Fruit fly (Drosophila melanogaster) whole organism, embryonic: ENCODE measurements around the gene Sema5c.

Source experiments
- B-H1 ChIP-seq: fragments of 200-800 bp; sonication (Bioruptor generic); IDR thresholded peaks from 3 replicates; pipeline ENCODE4 v1.3.6; 2022; ENCODE audit warnings: missing biosample characterization, missing genetic modification characterization
- CG10267 ChIP-seq: fragments of 200-800 bp; sonication (Bioruptor generic); optimal IDR thresholded peaks from 2 replicates; lab custom pipeline; 2018; ENCODE audit warnings: missing biosample characterization, mild to moderate bottlenecking, missing genetic modification characterization, moderate library complexity
- CG10654 ChIP-seq: fragments of 200-800 bp; sonication (Bioruptor generic); optimal IDR thresholded peaks from 2 replicates; lab custom pipeline; 2016; ENCODE audit warnings: missing biosample characterization, missing genetic modification characterization
- CG12071 ChIP-seq: fragments of 200-800 bp; sonication (Bioruptor generic); optimal IDR thresholded peaks from 3 replicates; lab custom pipeline; 2018; ENCODE audit warnings: missing biosample characterization, mild to moderate bottlenecking, missing genetic modification characterization
- CG12236 ChIP-seq: fragments of 200-800 bp; sonication (Bioruptor generic); optimal IDR thresholded peaks from 2 replicates; lab custom pipeline; 2016; ENCODE audit warnings: missing biosample characterization, missing genetic modification characterization
- CG14441 ChIP-seq: fragments of 200-800 bp; sonication (Bioruptor generic); IDR thresholded peaks from 2 replicates; pipeline ENCODE4 v1.3.6; 2022; ENCODE audit warnings: missing biosample characterization, missing genetic modification characterization
- CG1529 ChIP-seq: fragments of 200-800 bp; sonication (Bioruptor generic); optimal IDR thresholded peaks from 3 replicates; lab custom pipeline; 2018; ENCODE audit warnings: missing biosample characterization, missing genetic modification characterization
- CG15696 ChIP-seq: fragments of 200-800 bp; sonication (Bioruptor generic); optimal IDR thresholded peaks from 2 replicates; lab custom pipeline; 2019; ENCODE audit warnings: missing biosample characterization, mild to moderate bottlenecking, missing genetic modification characterization, moderate library complexity
- CG17802 ChIP-seq: fragments of 200-800 bp; sonication (Bioruptor generic); optimal IDR thresholded peaks from 2 replicates; lab custom pipeline; 2018; ENCODE audit warnings: missing biosample characterization, mild to moderate bottlenecking, missing genetic modification characterization, moderate library complexity
- CG18262 ChIP-seq: fragments of 200-800 bp; optimal IDR thresholded peaks from 3 replicates; lab custom pipeline; 2019; ENCODE audit warnings: missing biosample characterization, mild to moderate bottlenecking, missing genetic modification characterization, moderate library complexity
- CG18764 ChIP-seq: fragments of 200-800 bp; sonication (Bioruptor generic); optimal IDR thresholded peaks from 3 replicates; lab custom pipeline; 2016; ENCODE audit warnings: missing biosample characterization, missing genetic modification characterization
- CG32772 ChIP-seq: fragments of 200-800 bp; sonication (Bioruptor generic); IDR thresholded peaks from 2 replicates; pipeline ENCODE4 v1.3.6; 2022; ENCODE audit warnings: missing biosample characterization, missing genetic modification characterization
- CG3847 ChIP-seq: fragments of 200-800 bp; sonication (Bioruptor generic); IDR thresholded peaks from 2 replicates; pipeline ENCODE4 v1.3.6; 2022; ENCODE audit warnings: missing biosample characterization, missing genetic modification characterization
- CG4730 ChIP-seq: fragments of 200-800 bp; sonication (Bioruptor generic); IDR thresholded peaks from 2 replicates; pipeline ENCODE4 v1.3.6; 2022; ENCODE audit warnings: missing biosample characterization, missing genetic modification characterization
- CG6175 ChIP-seq: fragments of 200-800 bp; sonication (Bioruptor generic); IDR thresholded peaks from 3 replicates; pipeline ENCODE4 v1.3.6; 2022; ENCODE audit warnings: missing biosample characterization, missing genetic modification characterization
- CG7786 ChIP-seq: fragments of 200-800 bp; sonication (Bioruptor generic); optimal IDR thresholded peaks from 2 replicates; lab custom pipeline; 2016; ENCODE audit warnings: missing biosample characterization, missing genetic modification characterization
- CG7839 ChIP-seq: fragments of 200-800 bp; sonication (Bioruptor generic); optimal IDR thresholded peaks from 3 replicates; lab custom pipeline; 2018; ENCODE audit warnings: missing biosample characterization, mild to moderate bottlenecking, missing genetic modification characterization, moderate library complexity
- CG7928 ChIP-seq: fragments of 200-800 bp; sonication (Bioruptor generic); optimal IDR thresholded peaks from 2 replicates; lab custom pipeline; 2017; ENCODE audit warnings: missing biosample characterization, mild to moderate bottlenecking, missing genetic modification characterization
- CG8359 ChIP-seq: fragments of 200-800 bp; sonication (Bioruptor generic); optimal IDR thresholded peaks from 2 replicates; lab custom pipeline; 2017; ENCODE audit warnings: missing biosample characterization, mild to moderate bottlenecking, missing genetic modification characterization, borderline replicate concordance
- CG8388 ChIP-seq: fragments of 200-800 bp; sonication (Bioruptor generic); optimal IDR thresholded peaks from 2 replicates; lab custom pipeline; 2019; ENCODE audit warnings: missing biosample characterization, mild to moderate bottlenecking, missing genetic modification characterization, moderate library complexity
- Drgx ChIP-seq: fragments of 200-800 bp; sonication (Bioruptor generic); IDR thresholded peaks from 2 replicates; pipeline ENCODE4 v1.3.6; 2022; ENCODE audit warnings: missing biosample characterization, missing genetic modification characterization
- Jarid2 ChIP-seq: fragments of 200-800 bp; sonication (Bioruptor generic); optimal IDR thresholded peaks from 3 replicates; lab custom pipeline; 2017; ENCODE audit warnings: mild to moderate bottlenecking, missing biosample characterization, missing genetic modification reagents, missing genetic modification characterization
- Lim3 ChIP-seq: fragments of 200-800 bp; sonication (Bioruptor generic); IDR thresholded peaks from 2 replicates; pipeline ENCODE4 v1.3.6; 2022; ENCODE audit warnings: missing biosample characterization, missing genetic modification characterization
- Meics ChIP-seq: fragments of 200-800 bp; sonication (Bioruptor generic); optimal IDR thresholded peaks from 2 replicates; lab custom pipeline; 2017; ENCODE audit warnings: missing biosample characterization, mild to moderate bottlenecking, missing genetic modification characterization
- Ptx1 ChIP-seq: fragments of 200-800 bp; sonication (Bioruptor generic); IDR thresholded peaks from 2 replicates; pipeline ENCODE4 v1.3.6; 2022; ENCODE audit warnings: missing biosample characterization, missing genetic modification characterization
- Ssrp ChIP-seq: fragments of 200-800 bp; sonication (Bioruptor generic); optimal IDR thresholded peaks from 2 replicates; lab custom pipeline; 2018; ENCODE audit warnings: missing biosample characterization, mild to moderate bottlenecking, missing genetic modification characterization, moderate library complexity
- Xrp1 ChIP-seq: fragments of 200-800 bp; sonication (Bioruptor generic); IDR thresholded peaks from 2 replicates; pipeline ENCODE4 v1.3.6; 2022; ENCODE audit warnings: missing biosample characterization, missing genetic modification characterization
- YL-1 ChIP-seq: fragments of 200-800 bp; sonication (Bioruptor generic); optimal IDR thresholded peaks from 3 replicates; lab custom pipeline; 2017; ENCODE audit warnings: missing biosample characterization, mild to moderate bottlenecking, missing genetic modification characterization
- cato ChIP-seq: fragments of 200-800 bp; sonication (Bioruptor generic); optimal IDR thresholded peaks from 2 replicates; lab custom pipeline; 2016; ENCODE audit warnings: missing biosample characterization, missing genetic modification characterization, borderline replicate concordance
- chif ChIP-seq, 2 experiments: fragments of 200-800 bp; sonication (Bioruptor generic); optimal IDR thresholded peaks; 3 replicates each; lab custom pipeline; 2016; ENCODE audit warnings: missing biosample characterization in 2 of 2, missing genetic modification characterization in 2 of 2
- corto ChIP-seq: fragments of 200-800 bp; sonication (Bioruptor generic); optimal IDR thresholded peaks from 2 replicates; lab custom pipeline; 2016; ENCODE audit warnings: missing biosample characterization, mild to moderate bottlenecking, missing genetic modification characterization, moderate library complexity
- croc ChIP-seq: fragments of 200-800 bp; sonication (Bioruptor generic); conservative IDR thresholded peaks from 3 replicates; pipeline ENCODE4 v1.3.6; 2022; ENCODE audit warnings: missing biosample characterization, missing genetic modification characterization
- dm ChIP-seq: fragments of 200-800 bp; sonication (Bioruptor generic); optimal IDR thresholded peaks from 3 replicates; lab custom pipeline; 2016; ENCODE audit warnings: missing biosample characterization, missing genetic modification characterization
- dmrt11E ChIP-seq: fragments of 200-800 bp; sonication (Bioruptor generic); optimal IDR thresholded peaks from 3 replicates; lab custom pipeline; 2018; ENCODE audit warnings: missing biosample characterization, mild to moderate bottlenecking, missing genetic modification characterization, moderate library complexity
- en ChIP-seq: fragments of 200-800 bp; sonication (Bioruptor generic); optimal IDR thresholded peaks from 2 replicates; lab custom pipeline; 2016; ENCODE audit warnings: missing biosample characterization, missing genetic modification characterization
- fd3F ChIP-seq: fragments of 200-800 bp; sonication (Bioruptor generic); optimal IDR thresholded peaks from 2 replicates; lab custom pipeline; 2018; ENCODE audit warnings: missing biosample characterization, mild to moderate bottlenecking, missing genetic modification characterization, moderate library complexity
- fd64A ChIP-seq: fragments of 200-800 bp; sonication (Bioruptor generic); optimal IDR thresholded peaks from 3 replicates; lab custom pipeline; 2018; ENCODE audit warnings: missing biosample characterization, mild to moderate bottlenecking, missing genetic modification characterization
- gcm2 ChIP-seq: fragments of 200-800 bp; sonication (Bioruptor generic); optimal IDR thresholded peaks from 2 replicates; lab custom pipeline; 2016; ENCODE audit warnings: missing biosample characterization, missing genetic modification characterization
- her ChIP-seq: fragments of 200-800 bp; sonication (Bioruptor generic); optimal IDR thresholded peaks from 2 replicates; lab custom pipeline; 2016; ENCODE audit warnings: missing biosample characterization, missing genetic modification characterization
- ind ChIP-seq: fragments of 200-800 bp; sonication (Bioruptor generic); optimal IDR thresholded peaks from 3 replicates; lab custom pipeline; 2016; ENCODE audit warnings: missing biosample characterization, missing genetic modification characterization
- lab ChIP-seq: fragments of 200-800 bp; sonication (Bioruptor generic); optimal IDR thresholded peaks from 3 replicates; lab custom pipeline; 2017; ENCODE audit warnings: missing biosample characterization, missing genetic modification characterization, mild to moderate bottlenecking, moderate library complexity, missing genetic modification reagents
- lmd ChIP-seq: fragments of 200-800 bp; sonication (Bioruptor generic); IDR thresholded peaks from 2 replicates; pipeline ENCODE4 v1.3.6; 2022; ENCODE audit warnings: missing biosample characterization, missing genetic modification characterization
- lola ChIP-seq, 3 experiments: fragments of >200 bp in 2 of 3; fragments of 200-800 bp in 1 of 3; sonication (Bioruptor generic) in 1 of 3; optimal IDR thresholded peaks; 2 replicates each; lab custom pipeline; 2017 to 2019; ENCODE audit warnings: missing biosample characterization in 3 of 3, missing genetic modification characterization in 3 of 3, mild to moderate bottlenecking in 1 of 3, moderate library complexity in 1 of 3
- sens-2 ChIP-seq: fragments of 200-800 bp; sonication (Bioruptor generic); IDR thresholded peaks from 2 replicates; pipeline ENCODE4 v1.3.6; 2022; ENCODE audit warnings: missing biosample characterization, missing genetic modification characterization
- seq ChIP-seq: fragments of 200-800 bp; sonication (Bioruptor generic); IDR thresholded peaks from 2 replicates; pipeline ENCODE4 v1.3.6; 2022; ENCODE audit warnings: missing biosample characterization, missing genetic modification characterization
- ssp ChIP-seq: fragments of 200-800 bp; sonication (Bioruptor generic); IDR thresholded peaks from 2 replicates; pipeline ENCODE4 v1.3.6; 2022; ENCODE audit warnings: missing biosample characterization, missing genetic modification characterization
- stwl ChIP-seq: fragments of 200-800 bp; sonication (Bioruptor generic); optimal IDR thresholded peaks from 3 replicates; lab custom pipeline; 2018; ENCODE audit warnings: missing biosample characterization, mild to moderate bottlenecking, missing genetic modification characterization, moderate library complexity
- sug ChIP-seq: fragments of 200-800 bp; optimal IDR thresholded peaks from 2 replicates; lab custom pipeline; 2019; ENCODE audit warnings: missing biosample characterization, mild to moderate bottlenecking, missing genetic modification characterization, moderate library complexity
- tin ChIP-seq: fragments of 200-800 bp; sonication (Bioruptor generic); optimal IDR thresholded peaks from 3 replicates; lab custom pipeline; 2016; ENCODE audit warnings: missing biosample characterization, missing genetic modification characterization
- tx ChIP-seq: fragments of 200-800 bp; sonication (Bioruptor generic); optimal IDR thresholded peaks from 2 replicates; lab custom pipeline; 2016; ENCODE audit warnings: missing biosample characterization, missing genetic modification characterization
- unpg ChIP-seq: fragments of 200-800 bp; sonication (Bioruptor generic); optimal IDR thresholded peaks from 3 replicates; lab custom pipeline; 2018; ENCODE audit warnings: missing biosample characterization, mild to moderate bottlenecking, missing genetic modification characterization, moderate library complexity

Gene Sema5c

DNA sequence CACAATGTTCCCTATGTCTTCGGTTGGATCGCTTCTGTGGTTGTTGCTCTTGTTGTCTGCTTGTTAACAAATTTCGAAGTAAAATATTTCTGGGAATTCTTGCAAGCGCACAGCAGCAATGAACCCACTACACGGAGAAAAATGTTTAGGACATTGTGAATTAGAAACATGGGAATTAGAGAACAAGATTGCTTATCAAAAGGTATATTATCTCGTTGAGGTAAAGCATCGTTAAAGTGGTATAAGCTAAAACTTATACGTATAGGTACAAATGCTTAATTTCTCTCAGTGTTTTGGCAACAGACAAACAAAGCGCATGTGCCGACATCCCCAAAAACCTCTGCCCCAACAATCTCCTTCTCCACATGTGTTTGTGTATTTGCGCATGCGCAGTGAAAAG is 27.9 kb downstream of the Sema5c start (continued):
- peak; percentile 57 for TF ChIP-seq dmrt11E (tag; lab: Kevin White, UChicago)
- TF ChIP-seq CG7786 (GFP tag; lab: Kevin White, UChicago), result no peak
- TF ChIP-seq Lim3, result no peak
- TF ChIP-seq her, result peak; percentile 57
- TF ChIP-seq dm (GFP tag; lab: Kevin White, UChicago), result no peak
- TF ChIP-seq CG6175 (GFP tag; lab: Robert Waterston, UW), result no peak
- 0 out of 2 replicates have a peak, but pooled peaks have one; percentile 22 for TF ChIP-seq CG14441 (GFP tag; lab: Robert Waterston, UW)
- TF ChIP-seq chif (GFP tag; optimal IDR thresholded peaks at IDR 0.05; lab: Kevin White, UChicago), result peak; percentile 32 to 48
- TF ChIP-seq Jarid2, result no peak
- peak; percentile 44 for TF ChIP-seq lmd (GFP tag; lab: Robert Waterston, UW)
- TF ChIP-seq sug (tag; lab: Kevin White, UChicago), result no peak
- peak; percentile 16 for TF ChIP-seq ind
- no peak for TF ChIP-seq CG12236 (GFP tag; lab: Kevin White, UChicago)
- TF ChIP-seq cato, result no peak
- TF ChIP-seq CG4730 (GFP tag; lab: Robert Waterston, UW), result peak; percentile 29; the same call in 1 of the 2 replicates
- TF ChIP-seq CG3847 (GFP tag; lab: Robert Waterston, UW), result no peak
- TF ChIP-seq Xrp1 (GFP tag; lab: Robert Waterston, UW), result peak; percentile 63
- TF ChIP-seq corto (GFP tag; lab: Kevin White, UChicago), result peak; percentile 91
- TF ChIP-seq CG32772 (GFP tag; lab: Robert Waterston, UW), result peak; percentile 54; the same call in 1 of the 2 replicates
- no peak for TF ChIP-seq CG7928 (GFP tag; lab: Kevin White, UChicago)
- no peak for TF ChIP-seq gcm2 (GFP tag; lab: Kevin White, UChicago)
- peak; percentile 56 for TF ChIP-seq CG8359 (GFP tag; lab: Kevin White, UChicago)
- TF ChIP-seq fd64A (GFP tag; lab: Kevin White, UChicago), result peak; percentile 35
- peak; percentile 61 for TF ChIP-seq CG10267 (tag; lab: Kevin White, UChicago)
- TF ChIP-seq CG17802 (tag; lab: Kevin White, UChicago), result no peak
- peak; percentile 32 for TF ChIP-seq Ssrp (tag; lab: Kevin White, UChicago)
- TF ChIP-seq unpg (GFP tag; lab: Kevin White, UChicago), result peak; percentile 68
- peak; percentile 52 for TF ChIP-seq CG18262
- peak; percentile 70 for TF ChIP-seq tin (GFP tag; lab: Kevin White, UChicago)
- TF ChIP-seq croc (GFP tag; lab: Robert Waterston, UW), result no peak; the same call in 2 of the 3 replicates
- TF ChIP-seq CG7839, result peak; percentile 34
- TF ChIP-seq CG1529 (GFP tag; lab: Kevin White, UChicago), result peak; percentile 19
- peak; percentile 11; the same call in 1 of the 3 replicates for TF ChIP-seq B-H1 (GFP tag; lab: Robert Waterston, UW)
- TF ChIP-seq Meics, result no peak
- peak; percentile 65 for TF ChIP-seq CG8388 (GFP tag; lab: Kevin White, UChicago)
- no peak for TF ChIP-seq CG12071 (GFP tag; lab: Kevin White, UChicago)
- peak; percentile 30 for TF ChIP-seq CG18764 (GFP tag; lab: Kevin White, UChicago)
- TF ChIP-seq seq (GFP tag; lab: Robert Waterston, UW), result no peak
- TF ChIP-seq en (GFP tag; lab: Kevin White, UChicago), result peak; percentile 58
- TF ChIP-seq fd3F (GFP tag; lab: Kevin White, UChicago), result no peak
- peak; percentile 7 for TF ChIP-seq lab (GFP tag; lab: Kevin White, UChicago)
- TF ChIP-seq CG15696 (tag; lab: Kevin White, UChicago), result peak; percentile 4
- 0 out of 2 replicates have a peak, but pooled peaks have one; percentile 6 for TF ChIP-seq ssp
- no peak for TF ChIP-seq sens-2 (GFP tag; lab: Robert Waterston, UW)
- TF ChIP-seq CG10654, result peak; percentile 22
- no peak for TF ChIP-seq tx (GFP tag; lab: Kevin White, UChicago)
- TF ChIP-seq stwl (tag; lab: Kevin White, UChicago), result peak; percentile 19
- peak in 1 of 3 experiments; percentile 40 for TF ChIP-seq lola (GFP tag; optimal IDR thresholded peaks at IDR 0.05; lab: Kevin White, UChicago)
- peak; percentile 52 for TF ChIP-seq Ptx1 (GFP tag; lab: Robert Waterston, UW)
- TF ChIP-seq YL-1 (GFP tag; lab: Kevin White, UChicago), result no peak
- peak; percentile 41; the same call in 1 of the 2 replicates for TF ChIP-seq Drgx (GFP tag; lab: Robert Waterston, UW)
